Fruit fly (Drosophila melanogaster) whole organism, embryonic: ENCODE measurements around the gene Svil.
A peak's percentile ranks its signal among the peaks of the same experiment; 100 is the strongest.

ENCODE experiments used
- Atf6 ChIP-seq: fragments of 200-800 bp; sonication (Bioruptor generic); IDR thresholded peaks from 2 replicates; pipeline ENCODE4 v1.3.6; 2022; ENCODE audit warnings: missing biosample characterization, missing genetic modification characterization
- CG10366 ChIP-seq: fragments of 200-800 bp; sonication (Bioruptor generic); IDR thresholded peaks from 2 replicates; pipeline ENCODE4 v1.3.6; 2022; ENCODE audit warnings: missing biosample characterization, missing genetic modification characterization
- CG11504 ChIP-seq: fragments of 200-800 bp; sonication (Bioruptor generic); optimal IDR thresholded peaks from 3 replicates; lab custom pipeline; 2019; ENCODE audit warnings: missing biosample characterization, mild to moderate bottlenecking, missing genetic modification characterization, moderate library complexity
- CG13296 ChIP-seq: fragments of 200-800 bp; sonication (Bioruptor generic); optimal IDR thresholded peaks from 3 replicates; lab custom pipeline; 2018; ENCODE audit warnings: missing biosample characterization, mild to moderate bottlenecking, missing genetic modification characterization
- CG14050 ChIP-seq: fragments of 200-800 bp; sonication (Bioruptor generic); IDR thresholded peaks from 3 replicates; pipeline ENCODE4 v1.3.6; 2022; ENCODE audit warnings: missing biosample characterization, missing genetic modification characterization
- CG1603 ChIP-seq: fragments of 200-800 bp; sonication (Bioruptor generic); optimal IDR thresholded peaks from 2 replicates; lab custom pipeline; 2019; ENCODE audit warnings: missing biosample characterization, mild to moderate bottlenecking, missing genetic modification characterization, moderate library complexity
- CG17359 ChIP-seq: fragments of 200-800 bp; sonication (Bioruptor generic); optimal IDR thresholded peaks from 3 replicates; lab custom pipeline; 2018; ENCODE audit warnings: missing biosample characterization, mild to moderate bottlenecking, missing genetic modification characterization, moderate library complexity
- CG17568 ChIP-seq: fragments of 200-800 bp; sonication (Bioruptor generic); optimal IDR thresholded peaks from 2 replicates; lab custom pipeline; 2018; ENCODE audit warnings: missing biosample characterization, mild to moderate bottlenecking, missing genetic modification characterization, moderate library complexity
- CG18599 ChIP-seq: fragments of 200-800 bp; sonication (Bioruptor generic); optimal IDR thresholded peaks from 3 replicates; lab custom pipeline; 2017; ENCODE audit warnings: missing biosample characterization, missing genetic modification characterization, mild to moderate bottlenecking, moderate library complexity, missing genetic modification reagents
- CG2116 ChIP-seq: fragments of 200-800 bp; sonication (Bioruptor generic); optimal IDR thresholded peaks from 3 replicates; lab custom pipeline; 2018; ENCODE audit warnings: missing biosample characterization, mild to moderate bottlenecking, missing genetic modification characterization
- CG2120 ChIP-seq: fragments of 200-800 bp; sonication (Bioruptor generic); optimal IDR thresholded peaks from 3 replicates; lab custom pipeline; 2016; ENCODE audit warnings: missing biosample characterization, missing genetic modification characterization
- CG3065 ChIP-seq: fragments of 200-800 bp; sonication (Bioruptor generic); optimal IDR thresholded peaks from 2 replicates; lab custom pipeline; 2016; ENCODE audit warnings: missing biosample characterization, missing genetic modification characterization
- CG32532 ChIP-seq: fragments of 200-800 bp; sonication (Bioruptor generic); IDR thresholded peaks from 2 replicates; pipeline ENCODE4 v1.3.6; 2022; ENCODE audit warnings: missing biosample characterization, missing genetic modification characterization
- CG5245 ChIP-seq: fragments of 200-800 bp; sonication (Bioruptor generic); optimal IDR thresholded peaks from 3 replicates; lab custom pipeline; 2016; ENCODE audit warnings: missing biosample characterization, missing genetic modification characterization
- CG6272 ChIP-seq: fragments of 200-800 bp; sonication (Bioruptor generic); IDR thresholded peaks from 2 replicates; pipeline ENCODE4 v1.3.6; 2022; ENCODE audit warnings: missing biosample characterization, missing genetic modification characterization
- CG7357 ChIP-seq: fragments of 200-800 bp; sonication (Bioruptor generic); IDR thresholded peaks from 3 replicates; pipeline ENCODE4 v1.3.6; 2022; ENCODE audit warnings: missing biosample characterization, missing genetic modification characterization
- CG7839 ChIP-seq: fragments of 200-800 bp; sonication (Bioruptor generic); optimal IDR thresholded peaks from 3 replicates; lab custom pipeline; 2018; ENCODE audit warnings: missing biosample characterization, mild to moderate bottlenecking, missing genetic modification characterization, moderate library complexity
- CG9609 ChIP-seq: fragments of 200-800 bp; sonication (Bioruptor generic); optimal IDR thresholded peaks from 3 replicates; lab custom pipeline; 2016; ENCODE audit warnings: missing biosample characterization, missing genetic modification characterization
- CG9932 ChIP-seq: fragments of 200-800 bp; sonication (Bioruptor generic); IDR thresholded peaks from 2 replicates; pipeline ENCODE4 v1.3.6; 2022; ENCODE audit warnings: missing biosample characterization, missing genetic modification characterization
- D19B ChIP-seq: fragments of 200-800 bp; sonication (Bioruptor generic); optimal IDR thresholded peaks from 2 replicates; lab custom pipeline; 2017; ENCODE audit warnings: missing biosample characterization, mild to moderate bottlenecking, missing genetic modification characterization
- E2f2 ChIP-seq: fragments of 200-800 bp; sonication (Bioruptor generic); IDR thresholded peaks from 2 replicates; pipeline ENCODE4 v1.3.6; 2022; ENCODE audit warnings: missing biosample characterization, missing genetic modification characterization
- Fer1 ChIP-seq: fragments of 200-800 bp; sonication (Bioruptor generic); optimal IDR thresholded peaks from 2 replicates; lab custom pipeline; 2017; ENCODE audit warnings: missing biosample characterization, mild to moderate bottlenecking, missing genetic modification characterization
- HLH4C ChIP-seq: fragments of 200-800 bp; sonication (Bioruptor generic); IDR thresholded peaks from 3 replicates; pipeline ENCODE4 v1.3.6; 2022; ENCODE audit warnings: missing biosample characterization, missing genetic modification characterization; ENCODE audit not compliant: partially characterized antibody
- Hmr ChIP-seq: fragments of 200-800 bp; sonication (Bioruptor generic); optimal IDR thresholded peaks from 3 replicates; lab custom pipeline; 2017; ENCODE audit warnings: mild to moderate bottlenecking, missing biosample characterization, missing genetic modification reagents, missing genetic modification characterization
- Lhr ChIP-seq: fragments of 200-800 bp; sonication (Bioruptor generic); optimal IDR thresholded peaks from 3 replicates; lab custom pipeline; 2017; ENCODE audit warnings: mild to moderate bottlenecking, missing biosample characterization, missing genetic modification reagents, missing genetic modification characterization
- NK7.1 ChIP-seq: fragments of 200-800 bp; sonication (Bioruptor generic); optimal IDR thresholded peaks from 3 replicates; lab custom pipeline; 2016; ENCODE audit warnings: missing biosample characterization, missing genetic modification characterization
- Ptx1 ChIP-seq: fragments of 200-800 bp; sonication (Bioruptor generic); IDR thresholded peaks from 2 replicates; pipeline ENCODE4 v1.3.6; 2022; ENCODE audit warnings: missing biosample characterization, missing genetic modification characterization
- Rfx ChIP-seq: fragments of 200-800 bp; sonication (Bioruptor generic); IDR thresholded peaks from 2 replicates; pipeline ENCODE4 v1.3.6; 2022; ENCODE audit warnings: missing biosample characterization, missing genetic modification characterization
- Sox102F ChIP-seq: fragments of 200-800 bp; sonication (Bioruptor generic); optimal IDR thresholded peaks from 2 replicates; lab custom pipeline; 2018; ENCODE audit warnings: missing biosample characterization, mild to moderate bottlenecking, missing genetic modification characterization, moderate library complexity
- Spps ChIP-seq: fragments of 200-800 bp; sonication (Bioruptor generic); optimal IDR thresholded peaks from 2 replicates; lab custom pipeline; 2018; ENCODE audit warnings: missing biosample characterization, mild to moderate bottlenecking, missing genetic modification characterization
- Ssrp ChIP-seq: fragments of 200-800 bp; sonication (Bioruptor generic); optimal IDR thresholded peaks from 2 replicates; lab custom pipeline; 2018; ENCODE audit warnings: missing biosample characterization, mild to moderate bottlenecking, missing genetic modification characterization, moderate library complexity
- ap ChIP-seq: fragments of 200-800 bp; sonication (Bioruptor generic); IDR thresholded peaks from 2 replicates; pipeline ENCODE4 v1.3.6; 2022; ENCODE audit warnings: missing biosample characterization, missing genetic modification characterization
- dysf ChIP-seq: fragments of 200-800 bp; sonication (Bioruptor generic); IDR thresholded peaks from 3 replicates; pipeline ENCODE4 v1.3.6; 2022; ENCODE audit warnings: missing biosample characterization, missing genetic modification characterization
- grau ChIP-seq: fragments of 200-800 bp; optimal IDR thresholded peaks from 3 replicates; lab custom pipeline; 2019; ENCODE audit warnings: missing biosample characterization, mild to moderate bottlenecking, missing genetic modification characterization, moderate library complexity
- hb ChIP-seq: fragments of 200-800 bp; sonication (Bioruptor generic); IDR thresholded peaks from 3 replicates; pipeline ENCODE4 v1.3.6; 2022; ENCODE audit warnings: missing biosample characterization, missing genetic modification characterization; ENCODE audit not compliant: partially characterized antibody
- knrl ChIP-seq: fragments of 200-800 bp; sonication (Bioruptor generic); IDR thresholded peaks from 3 replicates; pipeline ENCODE4 v1.3.6; 2022; ENCODE audit warnings: missing biosample characterization, missing genetic modification characterization; ENCODE audit not compliant: partially characterized antibody
- lab ChIP-seq: fragments of 200-800 bp; sonication (Bioruptor generic); optimal IDR thresholded peaks from 3 replicates; lab custom pipeline; 2017; ENCODE audit warnings: missing biosample characterization, missing genetic modification characterization, mild to moderate bottlenecking, moderate library complexity, missing genetic modification reagents
- nmo ChIP-seq: fragments of 200-800 bp; sonication (Bioruptor generic); optimal IDR thresholded peaks from 2 replicates; lab custom pipeline; 2018; ENCODE audit warnings: missing biosample characterization, mild to moderate bottlenecking, missing genetic modification characterization, moderate library complexity
- pan ChIP-seq, 4 experiments: fragments of >200 bp in 3 of 4; fragments of 200-800 bp in 1 of 4; sonication (Bioruptor generic) in 1 of 4; optimal IDR thresholded peaks in 3 of 4; IDR thresholded peaks in 1 of 4; 2 replicates each; pipeline versions ENCODE4 v1.3.6 to Lab custom; 2017 to 2022; ENCODE audit warnings: missing biosample characterization in 2 of 4, missing genetic modification characterization in 2 of 4, mixed read lengths in 1 of 4
- prd ChIP-seq, 3 experiments: fragments of >200 bp in 2 of 3; fragments of 200-800 bp in 1 of 3; sonication (Bioruptor generic) in 1 of 3; optimal IDR thresholded peaks in 2 of 3; IDR thresholded peaks in 1 of 3; 2 replicates in 2 of 3; 3 replicates in 1 of 3; pipeline versions ENCODE4 v1.3.6 to Lab custom; 2017 to 2022; ENCODE audit warnings: missing biosample characterization in 1 of 3, missing genetic modification characterization in 1 of 3
- sd ChIP-seq: fragments of 200-800 bp; sonication (Bioruptor generic); optimal IDR thresholded peaks from 3 replicates; lab custom pipeline; 2018; ENCODE audit warnings: missing biosample characterization, mild to moderate bottlenecking, missing genetic modification characterization, moderate library complexity
- sens ChIP-seq: fragments of 200-800 bp; sonication (Bioruptor generic); peaks from one replicate; lab custom pipeline; 2016; ENCODE audit warnings: missing biosample characterization, missing genetic modification characterization
- slbo ChIP-seq: fragments of 200-800 bp; sonication (Bioruptor generic); IDR thresholded peaks from 2 replicates; pipeline ENCODE4 v1.3.6; 2022; ENCODE audit warnings: missing biosample characterization, missing genetic modification characterization
- ssp ChIP-seq: fragments of 200-800 bp; sonication (Bioruptor generic); IDR thresholded peaks from 2 replicates; pipeline ENCODE4 v1.3.6; 2022; ENCODE audit warnings: missing biosample characterization, missing genetic modification characterization
- toy ChIP-seq: fragments of 200-800 bp; sonication (Bioruptor generic); IDR thresholded peaks from 2 replicates; pipeline ENCODE4 v1.3.6; 2022; ENCODE audit warnings: missing biosample characterization, missing genetic modification characterization
- vvl ChIP-seq: fragments of 200-800 bp; sonication (Bioruptor generic); IDR thresholded peaks from 2 replicates; pipeline ENCODE4 v1.3.6; 2022; ENCODE audit warnings: missing biosample characterization, missing genetic modification characterization

The Svil gene

DNA sequence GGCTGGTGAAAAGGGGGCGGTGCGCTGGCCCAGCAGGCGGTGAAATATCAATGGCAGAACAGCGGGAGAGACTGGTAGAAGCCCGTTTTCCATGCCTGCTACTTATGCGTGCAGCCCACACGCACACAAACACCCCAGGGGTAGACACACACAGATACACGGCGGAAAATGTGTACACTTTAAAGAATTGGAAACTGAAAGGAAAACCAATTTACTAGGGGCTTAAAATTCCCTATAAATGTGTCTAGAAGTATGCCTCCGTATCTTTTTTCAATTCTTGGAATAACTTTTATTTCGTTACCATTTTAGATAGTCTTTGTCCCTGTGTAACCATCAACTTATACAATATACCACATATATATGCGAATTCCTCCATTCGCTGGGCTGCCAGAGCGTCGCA lies 45.2 kb upstream of the Svil start:
- TF ChIP-seq Lhr (no peak), vvl (GFP tag; lab: Robert Waterston, UW) (peak; percentile 18; the same call in 1 of the 2 replicates), CG17568 (GFP tag; lab: Kevin White, UChicago) (no peak), CG5245 (GFP tag; lab: Kevin White, UChicago) (no peak), toy (GFP tag; lab: Robert Waterston, UW) (no peak), dysf (GFP tag; lab: Robert Waterston, UW) (peak; percentile 20; the same call in 1 of the 3 replicates), lab (GFP tag; lab: Kevin White, UChicago) (peak; percentile 58), grau (tag; lab: Kevin White, UChicago) (no peak), CG9932 (GFP tag; lab: Robert Waterston, UW) (0 out of 2 replicates have a peak, but pooled peaks have one; percentile 19), D19B (GFP tag; lab: Kevin White, UChicago) (no peak), ssp (GFP tag; lab: Robert Waterston, UW) (0 out of 2 replicates have a peak, but pooled peaks have one; percentile 12), Fer1 (GFP tag; lab: Kevin White, UChicago) (peak; percentile 1), CG32532 (GFP tag; lab: Robert Waterston, UW) (peak; percentile 47), CG7357 (0 out of 3 replicates have a peak, but pooled peaks have one; percentile 28), CG18599 (GFP tag; lab: Kevin White, UChicago) (peak; percentile 67), HLH4C (no peak), Rfx (GFP tag; lab: Robert Waterston, UW) (peak; percentile 32; the same call in 1 of the 2 replicates), Hmr (GFP tag; lab: Kevin White, UChicago) (peak; percentile 0), CG3065 (no peak), CG2120 (GFP tag; lab: Kevin White, UChicago) (peak; percentile 23), CG11504 (peak; percentile 8), Ssrp (tag; lab: Kevin White, UChicago) (no peak), Ptx1 (0 out of 2 replicates have a peak, but pooled peaks have one; percentile 9)

- TF ChIP-seq CG14050 (GFP tag; lab: Robert Waterston, UW), result no peak
- TF ChIP-seq CG6272 (GFP tag; lab: Robert Waterston, UW), result no peak
- TF ChIP-seq CG1603 (tag; lab: Kevin White, UChicago), result no peak
- no peak for TF ChIP-seq E2f2 (GFP tag; lab: Robert Waterston, UW)
- no peak for TF ChIP-seq CG17359 (tag; lab: Kevin White, UChicago)
- no peak for TF ChIP-seq hb
These were observed 17.2 kb upstream of the Svil start, which contains the start of gene CG13801 for dm6 chr3L:2360257-2360656. Gene CG13801 (plus strand): TSS chr3L:2360557.

dm6 chr3L:2371882-2372281 lies 5.6 kb upstream of the Svil start, which contains the start of the genes CG1317 and CG8993:
Gene CG1317 (minus strand): TSS chr3L:2371939.
Gene CG8993 (plus strand): TSS chr3L:2372199.
- TF ChIP-seq CG9609, result no peak
- TF ChIP-seq Hmr (GFP tag; lab: Kevin White, UChicago), result peak; percentile 15
- peak; percentile 79 for TF ChIP-seq nmo
- TF ChIP-seq CG10366, result peak; percentile 38; the same call in 1 of the 2 replicates
- no peak for TF ChIP-seq pan (optimal IDR thresholded peaks at IDR 0.05; lab: Kevin White, UChicago)
- no peak for TF ChIP-seq pan (GFP tag; optimal IDR thresholded peaks at IDR 0.05 in 1 of 2, IDR thresholded peaks at IDR 0.05 in 1 of 2)
- peak; percentile 62 for TF ChIP-seq Sox102F
- 0 out of 2 replicates have a peak, but pooled peaks have one; percentile 37 for TF ChIP-seq Atf6 (GFP tag; lab: Robert Waterston, UW)
- peak; percentile 26 for TF ChIP-seq CG13296 (GFP tag; lab: Kevin White, UChicago)
- peak; percentile 31; the same call in 1 of the 2 replicates for TF ChIP-seq E2f2 (GFP tag; lab: Robert Waterston, UW)
- TF ChIP-seq Ssrp (tag; lab: Kevin White, UChicago), result peak; percentile 48
- peak; percentile 36 for TF ChIP-seq Spps
- TF ChIP-seq CG7839, result peak; percentile 38
- no peak for TF ChIP-seq prd (optimal IDR thresholded peaks at IDR 0.05; lab: Kevin White, UChicago)
- peak; percentile 83 for TF ChIP-seq prd (GFP tag; IDR thresholded peaks at IDR 0.05; lab: Robert Waterston, UW)
- peak; percentile 42 for TF ChIP-seq CG2120 (GFP tag; lab: Kevin White, UChicago)
- peak; percentile 81 for TF ChIP-seq slbo (GFP tag; lab: Robert Waterston, UW)
- peak; percentile 56 for TF ChIP-seq CG2116 (GFP tag; lab: Kevin White, UChicago)
- no peak for TF ChIP-seq sd
- TF ChIP-seq NK7.1, result no peak
- peak; percentile 40 for TF ChIP-seq sens (GFP tag; lab: Kevin White, UChicago)
- TF ChIP-seq knrl (GFP tag; lab: Robert Waterston, UW), result peak; percentile 81
- TF ChIP-seq ap (GFP tag; lab: Robert Waterston, UW), result 0 out of 2 replicates have a peak, but pooled peaks have one; percentile 23
